Worm (Caenorhabditis elegans): ENCODE measurements around the gene K09F5.4.

ce11 chrX:7661628-7662027 lies 48.9 kb downstream of the K09F5.4 start:
- TF ChIP-seq him-1 (tag; optimal IDR thresholded peaks at IDR 0.05) (no peak), dao-5 (tag; optimal IDR thresholded peaks at IDR 0.05) (no peak)

Data from whole organism, L4/young adult.